Worm (Caenorhabditis elegans) whole organism, mixed stage, embryonic: ENCODE results near the gene srw-57.

Experiments used
- ceh-83 ChIP-seq: fragments of 200-800 bp; sonication (Bioruptor generic); optimal IDR thresholded peaks from 2 replicates; lab custom pipeline; 2018; ENCODE audit warnings: mild to moderate bottlenecking, missing genetic modification characterization, missing compliant biosample characterization
- hlh-1 ChIP-seq: fragments of 150-350 bp; optimal IDR thresholded peaks from 2 replicates; lab custom pipeline; 2014; ENCODE audit warnings: missing biosample characterization, missing genetic modification reagents, missing genetic modification characterization
- pha-4 ChIP-seq: fragments of 150-350 bp; optimal IDR thresholded peaks from 2 replicates; lab custom pipeline; 2018; ENCODE audit warnings: missing biosample characterization, missing genetic modification reagents, missing genetic modification characterization

DNA sequence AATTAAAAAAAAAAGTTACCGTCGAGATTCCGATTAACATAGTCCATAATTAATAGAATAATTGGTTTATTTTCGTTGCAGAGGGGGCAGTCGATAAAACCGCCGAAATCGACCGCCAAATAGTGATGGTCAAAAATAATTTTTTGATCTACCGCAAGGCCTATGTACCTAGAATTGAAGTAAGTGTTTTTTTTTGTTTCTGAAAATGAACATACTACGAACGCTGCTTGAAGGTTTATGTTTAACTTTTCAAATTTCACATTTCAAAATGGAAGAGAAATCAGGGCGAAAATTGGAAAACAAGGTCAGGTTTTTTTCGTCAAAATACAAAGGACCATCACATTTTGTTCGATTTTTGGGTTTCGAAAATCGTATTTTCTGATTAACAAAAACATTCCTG is 26.5 kb downstream of the srw-57 start, which contains the start of gene pzf-1:
- TF ChIP-seq pha-4 (tag; lab: Kevin White, UChicago), result no peak
- no peak for TF ChIP-seq hlh-1 (tag; lab: Kevin White, UChicago)
- no peak for TF ChIP-seq ceh-83
